Worm (Caenorhabditis elegans): Measurements from ENCODE around the gene T02H6.9.

ce11 chrII:701025-701370 lies 22.3 kb downstream of the T02H6.9 start, which contains the start of gene T02H6.11:
- TF ChIP-seq mdl-1 (tag; optimal IDR thresholded peaks at IDR 0.05) (no peak), unc-39 (tag; optimal IDR thresholded peaks at IDR 0.05) (no peak), egl-27 (tag; optimal IDR thresholded peaks at IDR 0.05) (no peak)
